Worm (Caenorhabditis elegans) whole organism, early embryonic: Measurements from ENCODE around the gene T24D3.2.

Experiments
- B0310.2 ChIP-seq: sonication (generic microtip); optimal IDR thresholded peaks from 2 replicates; lab custom pipeline; 2016; ENCODE audit warnings: mild to moderate bottlenecking, missing genetic modification characterization, missing compliant biosample characterization
- F13C5.2 ChIP-seq: sonication (generic microtip); optimal IDR thresholded peaks from 2 replicates; lab custom pipeline; 2017; ENCODE audit warnings: mild to moderate bottlenecking, missing genetic modification characterization, inconsistent platforms, missing compliant biosample characterization
- ama-1 ChIP-seq: fragments of 150-350 bp; optimal IDR thresholded peaks from 2 replicates; lab custom pipeline; 2014
- ceh-13 ChIP-seq: fragments of 200-800 bp; sonication (Bioruptor generic); optimal IDR thresholded peaks from 2 replicates; lab custom pipeline; 2018; ENCODE audit warnings: mild to moderate bottlenecking, missing genetic modification characterization, missing compliant biosample characterization
- ceh-36 ChIP-seq: sonication (generic microtip); optimal IDR thresholded peaks from 2 replicates; lab custom pipeline; 2016; ENCODE audit warnings: missing genetic modification characterization, inconsistent platforms, missing compliant biosample characterization
- flt-1 ChIP-seq: fragments of 200-800 bp; sonication (Bioruptor generic); IDR thresholded peaks from 2 replicates; pipeline ENCODE4 v1.3.6; 2022; ENCODE audit warnings: missing genetic modification characterization, missing compliant biosample characterization
- hmg-4 ChIP-seq: fragments of 200-800 bp; sonication (Bioruptor generic); optimal IDR thresholded peaks from 2 replicates; lab custom pipeline; 2018; ENCODE audit warnings: mild to moderate bottlenecking, missing genetic modification characterization, missing compliant biosample characterization
- hnd-1 ChIP-seq: sonication (generic microtip); optimal IDR thresholded peaks from 2 replicates; lab custom pipeline; 2016; ENCODE audit warnings: missing genetic modification characterization, missing compliant biosample characterization
- tbx-37 ChIP-seq: fragments of 200-800 bp; sonication (Bioruptor generic); conservative IDR thresholded peaks from 2 replicates; pipeline ENCODE4 v1.3.6; 2022; ENCODE audit warnings: missing genetic modification reagents, missing genetic modification characterization, missing compliant biosample characterization
- tra-4 ChIP-seq: sonication (generic microtip); optimal IDR thresholded peaks from 2 replicates; lab custom pipeline; 2017; ENCODE audit warnings: missing genetic modification characterization, missing compliant biosample characterization

DNA sequence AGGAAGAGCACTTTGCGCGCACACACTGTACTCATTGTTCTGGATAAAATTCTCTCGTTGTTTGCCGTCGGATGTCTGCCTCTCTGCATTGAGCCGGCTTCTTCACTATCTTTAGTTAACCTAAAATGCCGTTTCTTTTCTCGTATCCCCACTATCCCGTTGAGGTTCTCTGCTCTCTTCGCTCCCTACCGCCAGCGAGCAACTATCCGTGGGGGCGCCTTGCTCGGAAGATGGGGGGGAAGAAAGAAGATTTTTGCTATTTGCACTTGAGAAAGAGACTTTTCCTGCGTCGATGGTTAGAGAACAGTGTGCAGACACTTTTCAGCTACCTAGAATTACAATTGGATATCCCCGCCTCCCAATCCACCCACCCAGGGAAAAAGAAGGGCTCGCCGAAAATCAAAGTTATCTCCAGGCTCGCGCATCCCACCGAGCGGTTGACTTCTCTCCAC, 42.2 kb downstream of the T24D3.2 start, which contains the start of gene myo-2:
- TF ChIP-seq ama-1 (lab: Kevin White, UChicago): no peak
- TF ChIP-seq F13C5.2 (tag; lab: Kevin White, UChicago): no peak
- TF ChIP-seq B0310.2 (tag; lab: Kevin White, UChicago): no peak
- TF ChIP-seq hmg-4: no peak
- no peak for TF ChIP-seq tbx-37
- TF ChIP-seq ceh-13: no peak
- TF ChIP-seq flt-1 (GFP tag; lab: Robert Waterston, UW): no peak
- TF ChIP-seq tra-4 (tag; lab: Kevin White, UChicago): no peak
- TF ChIP-seq ceh-36 (tag; lab: Kevin White, UChicago): no peak
- TF ChIP-seq hnd-1: no peak
